Worm (Caenorhabditis elegans) whole organism, L1 larva: Measurements from ENCODE around the gene F53B2.8.

ENCODE experiments used
- Y116A8C.19 ChIP-seq: sonication (generic microtip); optimal IDR thresholded peaks from 2 replicates; lab custom pipeline; 2016; ENCODE audit warnings: missing compliant biosample characterization, missing genetic modification characterization, borderline replicate concordance
- ama-1 ChIP-seq: fragments of 150-350 bp; optimal IDR thresholded peaks from 2 replicates; lab custom pipeline; 2014
- blmp-1 ChIP-seq: fragments of 150-350 bp; optimal IDR thresholded peaks from 2 replicates; lab custom pipeline; 2014; ENCODE audit warnings: missing biosample characterization, missing genetic modification characterization
- fkh-10 ChIP-seq: sonication (generic microtip); optimal IDR thresholded peaks from 2 replicates; lab custom pipeline; 2017; ENCODE audit warnings: missing biosample characterization, missing genetic modification reagents, missing genetic modification characterization
- fkh-8 ChIP-seq: sonication (generic microtip); optimal IDR thresholded peaks from 2 replicates; lab custom pipeline; 2016; ENCODE audit warnings: mild to moderate bottlenecking, missing genetic modification characterization, missing compliant biosample characterization
- isw-1 ChIP-seq: fragments of 200-800 bp; sonication (Bioruptor generic); IDR thresholded peaks from 2 replicates; pipeline ENCODE4 v1.3.6; 2022; ENCODE audit warnings: missing genetic modification characterization, missing compliant biosample characterization
- lin-13 ChIP-seq: fragments of 150-350 bp; optimal IDR thresholded peaks from 2 replicates; lab custom pipeline; 2014; ENCODE audit warnings: missing biosample characterization, missing genetic modification reagents, missing genetic modification characterization
- lsy-2 ChIP-seq, 2 experiments: fragments of 150-350 bp; optimal IDR thresholded peaks; 2 replicates each; lab custom pipeline; 2014; ENCODE audit warnings: missing biosample characterization in 2 of 2, missing genetic modification characterization in 2 of 2
- nhr-76 ChIP-seq: sonication (generic microtip); optimal IDR thresholded peaks from 2 replicates; lab custom pipeline; 2017; ENCODE audit warnings: missing biosample characterization, missing genetic modification characterization
- nhr-77 ChIP-seq: fragments of 150-350 bp; optimal IDR thresholded peaks from 2 replicates; lab custom pipeline; 2014; ENCODE audit warnings: missing biosample characterization, missing genetic modification characterization
- rnt-1 ChIP-seq: sonication (generic microtip); optimal IDR thresholded peaks from 2 replicates; lab custom pipeline; 2016; ENCODE audit warnings: mild to moderate bottlenecking, missing genetic modification characterization, moderate library complexity, missing compliant biosample characterization
- unc-86 ChIP-seq: sonication (generic microtip); optimal IDR thresholded peaks from 2 replicates; lab custom pipeline; 2016; ENCODE audit warnings: missing genetic modification characterization, missing compliant biosample characterization
- ztf-4 ChIP-seq: fragments of 150-350 bp; optimal IDR thresholded peaks from 2 replicates; lab custom pipeline; 2014; ENCODE audit warnings: missing biosample characterization, missing genetic modification characterization

DNA sequence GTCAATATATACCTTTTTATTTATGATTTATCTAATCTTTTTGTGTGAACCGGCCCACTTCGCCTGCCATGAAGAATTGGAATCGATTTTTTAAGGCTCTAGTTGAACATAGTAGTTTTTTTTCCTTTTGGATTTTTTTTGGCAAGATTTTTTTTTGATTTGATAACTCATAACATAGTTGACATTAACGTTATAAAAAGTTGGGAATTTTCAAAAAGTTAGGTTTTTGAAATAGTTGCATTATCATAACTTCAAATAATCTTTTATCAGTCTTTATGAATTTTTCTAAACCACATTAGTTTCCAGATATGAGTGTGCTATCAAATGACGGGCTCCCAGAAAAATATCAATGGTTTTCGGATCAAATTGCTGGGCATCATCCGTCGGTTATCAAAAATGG is 20.6 kb upstream of the F53B2.8 start, which contains the start of gene ipmk-1:
- no peak for TF ChIP-seq fkh-8
- no peak for TF ChIP-seq rnt-1
- no peak for TF ChIP-seq fkh-10 (GFP tag; lab: Kevin White, UChicago)
- TF ChIP-seq isw-1, result no peak
- TF ChIP-seq blmp-1 (tag; lab: Kevin White, UChicago), result no peak
- TF ChIP-seq lin-13, result no peak
- TF ChIP-seq lsy-2 (tag; optimal IDR thresholded peaks at IDR 0.05; lab: Kevin White, UChicago), result no peak
- TF ChIP-seq nhr-76 (tag; lab: Kevin White, UChicago), result no peak
- TF ChIP-seq Y116A8C.19 (tag; lab: Kevin White, UChicago), result no peak
- no peak for TF ChIP-seq nhr-77 (tag; lab: Kevin White, UChicago)
- TF ChIP-seq unc-86 (tag; lab: Kevin White, UChicago), result no peak
- TF ChIP-seq ama-1 (lab: Kevin White, UChicago), result no peak
- no peak for TF ChIP-seq ztf-4 (tag; lab: Kevin White, UChicago)
